Fruit fly (Drosophila melanogaster) whole organism, embryonic: ENCODE results near the gene CG6654.

Source experiments
- Atf-2 ChIP-seq: fragments of 200-800 bp; sonication (Bioruptor generic); optimal IDR thresholded peaks from 2 replicates; lab custom pipeline; 2016; ENCODE audit warnings: missing biosample characterization, missing genetic modification characterization
- Bdp1 ChIP-seq: fragments of 200-800 bp; sonication (Bioruptor generic); optimal IDR thresholded peaks from 3 replicates; lab custom pipeline; 2016; ENCODE audit warnings: missing biosample characterization, missing genetic modification characterization
- BtbVII ChIP-seq: fragments of 200-800 bp; sonication (Bioruptor generic); optimal IDR thresholded peaks from 3 replicates; lab custom pipeline; 2017; ENCODE audit warnings: missing biosample characterization, mild to moderate bottlenecking, missing genetic modification characterization
- CG11398 ChIP-seq: fragments of 200-800 bp; sonication (Bioruptor generic); optimal IDR thresholded peaks from 2 replicates; lab custom pipeline; 2016; ENCODE audit warnings: missing biosample characterization, missing genetic modification characterization
- CG11504 ChIP-seq: fragments of 200-800 bp; sonication (Bioruptor generic); optimal IDR thresholded peaks from 3 replicates; lab custom pipeline; 2019; ENCODE audit warnings: missing biosample characterization, mild to moderate bottlenecking, missing genetic modification characterization, moderate library complexity
- CG11560 ChIP-seq: fragments of 200-800 bp; sonication (Bioruptor generic); IDR thresholded peaks from 3 replicates; pipeline ENCODE4 v1.3.6; 2022; ENCODE audit warnings: missing biosample characterization, missing genetic modification characterization
- CG13296 ChIP-seq: fragments of 200-800 bp; sonication (Bioruptor generic); optimal IDR thresholded peaks from 3 replicates; lab custom pipeline; 2018; ENCODE audit warnings: missing biosample characterization, mild to moderate bottlenecking, missing genetic modification characterization
- CG13894 ChIP-seq: fragments of 200-800 bp; sonication (Bioruptor generic); optimal IDR thresholded peaks from 3 replicates; lab custom pipeline; 2018; ENCODE audit warnings: missing biosample characterization, mild to moderate bottlenecking, missing genetic modification characterization, moderate library complexity
- CG1529 ChIP-seq: fragments of 200-800 bp; sonication (Bioruptor generic); optimal IDR thresholded peaks from 3 replicates; lab custom pipeline; 2018; ENCODE audit warnings: missing biosample characterization, missing genetic modification characterization
- CG15696 ChIP-seq: fragments of 200-800 bp; sonication (Bioruptor generic); optimal IDR thresholded peaks from 2 replicates; lab custom pipeline; 2019; ENCODE audit warnings: missing biosample characterization, mild to moderate bottlenecking, missing genetic modification characterization, moderate library complexity
- CG1603 ChIP-seq: fragments of 200-800 bp; sonication (Bioruptor generic); optimal IDR thresholded peaks from 2 replicates; lab custom pipeline; 2019; ENCODE audit warnings: missing biosample characterization, mild to moderate bottlenecking, missing genetic modification characterization, moderate library complexity
- CG17568 ChIP-seq: fragments of 200-800 bp; sonication (Bioruptor generic); optimal IDR thresholded peaks from 2 replicates; lab custom pipeline; 2018; ENCODE audit warnings: missing biosample characterization, mild to moderate bottlenecking, missing genetic modification characterization, moderate library complexity
- CG17912 ChIP-seq: fragments of 200-800 bp; sonication (Bioruptor generic); optimal IDR thresholded peaks from 2 replicates; lab custom pipeline; 2018; ENCODE audit warnings: missing biosample characterization, mild to moderate bottlenecking, missing genetic modification characterization
- CG1832 ChIP-seq: fragments of 200-800 bp; sonication (Bioruptor generic); optimal IDR thresholded peaks from 2 replicates; lab custom pipeline; 2017; ENCODE audit warnings: missing biosample characterization, mild to moderate bottlenecking, missing genetic modification characterization, inconsistent platforms
- CG2875 ChIP-seq: fragments of 200-800 bp; sonication (Bioruptor generic); optimal IDR thresholded peaks from 2 replicates; lab custom pipeline; 2017; ENCODE audit warnings: missing biosample characterization, mild to moderate bottlenecking, missing genetic modification characterization, missing genetic modification reagents
- CG30431 ChIP-seq: fragments of 200-800 bp; sonication (Bioruptor generic); optimal IDR thresholded peaks from 2 replicates; lab custom pipeline; 2017; ENCODE audit warnings: missing biosample characterization, missing genetic modification characterization
- CG34224 ChIP-seq: fragments of 200-800 bp; sonication (Bioruptor generic); IDR thresholded peaks from 3 replicates; pipeline ENCODE4 v1.3.6; 2022; ENCODE audit warnings: missing biosample characterization, missing genetic modification characterization; ENCODE audit not compliant: partially characterized antibody
- CG4360 ChIP-seq: fragments of 200-800 bp; sonication (Bioruptor generic); IDR thresholded peaks from 2 replicates; pipeline ENCODE4 v1.3.6; 2022; ENCODE audit warnings: missing biosample characterization, missing genetic modification characterization
- CG6765 ChIP-seq: fragments of 200-800 bp; sonication (Bioruptor generic); optimal IDR thresholded peaks from 3 replicates; lab custom pipeline; 2017; ENCODE audit warnings: missing biosample characterization, mild to moderate bottlenecking, missing genetic modification characterization
- CG6791 ChIP-seq: fragments of 200-800 bp; sonication (Bioruptor generic); IDR thresholded peaks from 3 replicates; pipeline ENCODE4 v1.3.6; 2022; ENCODE audit warnings: missing biosample characterization, missing genetic modification characterization; ENCODE audit not compliant: partially characterized antibody
- CG7372 ChIP-seq: fragments of 200-800 bp; sonication (Bioruptor generic); IDR thresholded peaks from 2 replicates; pipeline ENCODE4 v1.3.6; 2022; ENCODE audit warnings: missing biosample characterization, missing genetic modification characterization
- E2f2 ChIP-seq: fragments of 200-800 bp; sonication (Bioruptor generic); IDR thresholded peaks from 2 replicates; pipeline ENCODE4 v1.3.6; 2022; ENCODE audit warnings: missing biosample characterization, missing genetic modification characterization
- Eip74EF ChIP-seq, 2 experiments: fragments of 200-800 bp in 1 of 2; fragments of >200 bp in 1 of 2; sonication (Bioruptor generic) in 1 of 2; optimal IDR thresholded peaks; 2 replicates each; lab custom pipeline; 2017 to 2019; ENCODE audit warnings: missing biosample characterization in 2 of 2, missing genetic modification characterization in 2 of 2, mild to moderate bottlenecking in 1 of 2, moderate library complexity in 1 of 2
- Hr51 ChIP-seq, 2 experiments: fragments of 200-800 bp; sonication (Bioruptor generic); optimal IDR thresholded peaks; 2 replicates in 1 of 2; 3 replicates in 1 of 2; lab custom pipeline; 2016 to 2018; ENCODE audit warnings: missing biosample characterization in 2 of 2, missing genetic modification characterization in 2 of 2, mild to moderate bottlenecking in 1 of 2, moderate library complexity in 1 of 2
- Hr78 ChIP-seq, 2 experiments: fragments of 200-800 bp in 1 of 2; fragments of >200 bp in 1 of 2; sonication (Bioruptor generic) in 1 of 2; optimal IDR thresholded peaks; 2 replicates each; lab custom pipeline; 2017 to 2019; ENCODE audit warnings: missing biosample characterization in 2 of 2, missing genetic modification characterization in 2 of 2, mild to moderate bottlenecking in 1 of 2, moderate library complexity in 1 of 2
- MESR4 ChIP-seq: fragments of 200-800 bp; sonication (Bioruptor generic); optimal IDR thresholded peaks from 2 replicates; lab custom pipeline; 2018; ENCODE audit warnings: missing biosample characterization, mild to moderate bottlenecking, missing genetic modification characterization, moderate library complexity
- Mad ChIP-seq: fragments of 200-800 bp; sonication (Bioruptor generic); optimal IDR thresholded peaks from 2 replicates; lab custom pipeline; 2016; ENCODE audit warnings: missing biosample characterization, missing genetic modification characterization
- Myb ChIP-seq: fragments of 200-800 bp; sonication (Bioruptor generic); optimal IDR thresholded peaks from 2 replicates; lab custom pipeline; 2016; ENCODE audit warnings: missing biosample characterization, missing genetic modification characterization
- Neu2 ChIP-seq: fragments of 200-800 bp; sonication (Bioruptor generic); optimal IDR thresholded peaks from 3 replicates; lab custom pipeline; 2016; ENCODE audit warnings: missing biosample characterization, missing genetic modification characterization, borderline replicate concordance
- Poxn ChIP-seq: fragments of 200-800 bp; sonication (Bioruptor generic); IDR thresholded peaks from 2 replicates; pipeline ENCODE4 v1.3.6; 2022; ENCODE audit warnings: missing biosample characterization, missing genetic modification characterization
- Sry-δ ChIP-seq: fragments of 200-800 bp; sonication (Bioruptor generic); optimal IDR thresholded peaks from 2 replicates; lab custom pipeline; 2016; ENCODE audit warnings: missing biosample characterization, missing genetic modification characterization
- Taf1 ChIP-seq: fragments of 200-800 bp; sonication (Bioruptor generic); IDR thresholded peaks from 2 replicates; pipeline ENCODE4 v1.3.6; 2022; ENCODE audit warnings: missing biosample characterization, missing genetic modification characterization
- Usf ChIP-seq: fragments of 200-800 bp; sonication (Bioruptor generic); optimal IDR thresholded peaks from 2 replicates; lab custom pipeline; 2017; ENCODE audit warnings: missing genotype, missing biosample characterization, missing genetic modification characterization
- ase ChIP-seq: fragments of 200-800 bp; sonication (Bioruptor generic); IDR thresholded peaks from 3 replicates; pipeline ENCODE4 v1.3.6; 2022; ENCODE audit warnings: missing biosample characterization, missing genetic modification characterization
- ash1 ChIP-seq: fragments of 200-800 bp; sonication (Bioruptor generic); optimal IDR thresholded peaks from 2 replicates; lab custom pipeline; 2018; ENCODE audit warnings: missing biosample characterization, mild to moderate bottlenecking, missing genetic modification characterization
- cg ChIP-seq: fragments of 200-800 bp; sonication (Bioruptor generic); optimal IDR thresholded peaks from 3 replicates; lab custom pipeline; 2019; ENCODE audit warnings: missing biosample characterization, mild to moderate bottlenecking, missing genetic modification characterization, moderate library complexity
- ftz-f1 ChIP-seq: fragments of 200-800 bp; sonication (Bioruptor generic); optimal IDR thresholded peaks from 2 replicates; lab custom pipeline; 2016; ENCODE audit warnings: missing biosample characterization, missing genetic modification characterization
- lab ChIP-seq: fragments of 200-800 bp; sonication (Bioruptor generic); optimal IDR thresholded peaks from 3 replicates; lab custom pipeline; 2017; ENCODE audit warnings: missing biosample characterization, missing genetic modification characterization, mild to moderate bottlenecking, moderate library complexity, missing genetic modification reagents
- nau ChIP-seq: fragments of 200-800 bp; sonication (Bioruptor generic); optimal IDR thresholded peaks from 3 replicates; lab custom pipeline; 2017; ENCODE audit warnings: missing biosample characterization, mild to moderate bottlenecking, missing genetic modification characterization, missing genetic modification reagents
- odd ChIP-seq: fragments of 200-800 bp; sonication (Bioruptor generic); optimal IDR thresholded peaks from 2 replicates; lab custom pipeline; 2017; ENCODE audit warnings: missing biosample characterization, mild to moderate bottlenecking, missing genetic modification characterization
- pros ChIP-seq: fragments of 200-800 bp; sonication (Bioruptor generic); optimal IDR thresholded peaks from 3 replicates; lab custom pipeline; 2019; ENCODE audit warnings: missing biosample characterization, mild to moderate bottlenecking, missing genetic modification characterization, moderate library complexity
- pzg ChIP-seq: fragments of 200-800 bp; sonication (Bioruptor generic); optimal IDR thresholded peaks from 3 replicates; lab custom pipeline; 2018; ENCODE audit warnings: missing biosample characterization, mild to moderate bottlenecking, missing genetic modification characterization, moderate library complexity
- so ChIP-seq: fragments of 200-800 bp; sonication (Bioruptor generic); IDR thresholded peaks from 3 replicates; pipeline ENCODE4 v1.3.6; 2022; ENCODE audit warnings: missing biosample characterization, missing genetic modification characterization
- sqz ChIP-seq: fragments of 200-800 bp; sonication (Bioruptor generic); optimal IDR thresholded peaks from 3 replicates; lab custom pipeline; 2018; ENCODE audit warnings: missing biosample characterization, mild to moderate bottlenecking, missing genetic modification characterization
- sr ChIP-seq: fragments of 200-800 bp; sonication (Bioruptor generic); IDR thresholded peaks from 3 replicates; pipeline ENCODE4 v1.3.6; 2022; ENCODE audit warnings: missing biosample characterization, missing genetic modification characterization
- tap ChIP-seq: fragments of 200-800 bp; optimal IDR thresholded peaks from 3 replicates; lab custom pipeline; 2019; ENCODE audit warnings: missing biosample characterization, mild to moderate bottlenecking, missing genetic modification characterization, moderate library complexity
- twi ChIP-seq: fragments of 200-800 bp; optimal IDR thresholded peaks from 2 replicates; lab custom pipeline; 2019; ENCODE audit warnings: missing biosample characterization, mild to moderate bottlenecking, missing genetic modification characterization, moderate library complexity
- vfl ChIP-seq: fragments of 200-800 bp; sonication (Bioruptor generic); optimal IDR thresholded peaks from 2 replicates; lab custom pipeline; 2016; ENCODE audit warnings: missing biosample characterization, missing genetic modification characterization
- wor ChIP-seq: fragments of 200-800 bp; sonication (Bioruptor generic); IDR thresholded peaks from 2 replicates; pipeline ENCODE4 v1.3.6; 2022; ENCODE audit warnings: missing biosample characterization, missing genetic modification characterization
- z ChIP-seq: fragments of 200-800 bp; sonication (Bioruptor generic); IDR thresholded peaks from 3 replicates; pipeline ENCODE4 v1.3.6; 2022; ENCODE audit warnings: missing biosample characterization, missing genetic modification characterization
- zfh1 ChIP-seq: fragments of 200-800 bp; sonication (Bioruptor generic); IDR thresholded peaks from 3 replicates; pipeline ENCODE4 v1.3.6; 2022; ENCODE audit warnings: missing biosample characterization, missing genetic modification characterization

The CG6654 gene

DNA sequence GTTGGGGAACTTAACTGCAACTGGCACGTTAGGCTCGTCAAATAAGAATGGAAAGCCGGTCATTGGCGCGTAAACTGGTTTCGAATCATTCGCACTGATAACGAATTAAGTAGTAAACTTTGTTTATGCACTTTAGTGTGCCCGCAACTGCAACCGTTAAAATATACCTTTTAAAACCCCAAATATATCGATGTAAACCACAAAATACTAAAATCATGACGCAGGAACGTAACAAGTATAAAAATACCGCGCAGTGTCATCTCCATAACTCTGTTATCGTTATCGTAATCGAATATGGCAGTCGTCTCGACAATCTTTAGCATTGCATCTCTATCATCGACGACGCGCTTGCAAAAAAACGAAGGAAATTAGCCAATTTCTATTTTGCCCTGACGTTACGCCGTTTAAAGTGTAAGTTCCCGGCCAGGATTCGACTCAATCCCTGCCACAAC lies 11.8 kb upstream of the CG6654 start, which contains the start of the genes CG31344 and Caf1-55 (continued):
- TF ChIP-seq CG13894 (tag; lab: Kevin White, UChicago) (no peak), Atf-2 (GFP tag; lab: Kevin White, UChicago) (no peak), sqz (GFP tag; lab: Kevin White, UChicago) (no peak), CG11504 (no peak), Poxn (GFP tag; lab: Robert Waterston, UW) (no peak), Sry-δ (peak; percentile 97), CG4360 (GFP tag; lab: Robert Waterston, UW) (no peak), Taf1 (GFP tag; lab: Robert Waterston, UW) (no peak), twi (no peak), tap (tag; lab: Kevin White, UChicago) (no peak), CG11398 (GFP tag; lab: Kevin White, UChicago) (no peak), CG6765 (GFP tag; lab: Kevin White, UChicago) (no peak), CG1832 (GFP tag; lab: Kevin White, UChicago) (no peak), z (GFP tag; lab: Robert Waterston, UW) (no peak), wor (GFP tag; lab: Robert Waterston, UW) (no peak), Neu2 (GFP tag; lab: Kevin White, UChicago) (no peak), CG11560 (tag; lab: Robert Waterston, UW) (peak; percentile 91), vfl (GFP tag; lab: Kevin White, UChicago) (no peak), CG13296 (GFP tag; lab: Kevin White, UChicago) (no peak), CG17912 (GFP tag; lab: Kevin White, UChicago) (no peak), Myb (GFP tag; lab: Kevin White, UChicago) (peak; percentile 84), ash1 (no peak), CG1529 (GFP tag; lab: Kevin White, UChicago) (no peak), Eip74EF (GFP tag; optimal IDR thresholded peaks at IDR 0.05; lab: Kevin White, UChicago) (no peak), Mad (GFP tag; lab: Kevin White, UChicago) (no peak), CG34224 (GFP tag; lab: Robert Waterston, UW) (peak; percentile 78), CG1603 (tag; lab: Kevin White, UChicago) (peak; percentile 84), pzg (GFP tag; lab: Kevin White, UChicago) (peak; percentile 98), pros (GFP tag; lab: Kevin White, UChicago) (no peak), zfh1 (GFP tag; lab: Robert Waterston, UW) (no peak), so (no peak), cg (GFP tag; lab: Kevin White, UChicago) (no peak), Bdp1 (GFP tag; lab: Kevin White, UChicago) (no peak), CG30431 (no peak), lab (GFP tag; lab: Kevin White, UChicago) (no peak), BtbVII (no peak), ftz-f1 (no peak), CG15696 (tag; lab: Kevin White, UChicago) (no peak), CG2875 (no peak), Hr78 (GFP tag; optimal IDR thresholded peaks at IDR 0.05; lab: Kevin White, UChicago) (no peak), E2f2 (GFP tag; lab: Robert Waterston, UW) (peak; percentile 82), CG7372 (GFP tag; lab: Robert Waterston, UW) (no peak), Hr51 (GFP tag; optimal IDR thresholded peaks at IDR 0.05; lab: Kevin White, UChicago) (no peak), MESR4 (GFP tag; lab: Kevin White, UChicago) (peak; percentile 65), CG17568 (no peak), nau (GFP tag; lab: Kevin White, UChicago) (no peak), ase (GFP tag; lab: Robert Waterston, UW) (no peak), Usf (no peak), sr (GFP tag; lab: Robert Waterston, UW) (no peak), CG6791 (peak; percentile 88), odd (GFP tag; lab: Kevin White, UChicago) (no peak)
